Worm (Caenorhabditis elegans): Measurements from ENCODE around the gene gldi-11.
"Not testable (repeated sequence)": the region's sequence is repeated elsewhere in the genome, so short reads cannot be mapped to it uniquely, and the experiment has no call there.

gldi-11 gene

ce11 chrII:4932727-4933126 lies 12.9 kb downstream of the gldi-11 start, which contains the start of gene msp-152:
msp-152 (plus strand) TSS chrII:4933027.
- TF ChIP-seq skn-1 (tag; optimal IDR thresholded peaks at IDR 0.05); dmd-8 (GFP tag; IDR thresholded peaks at IDR 0.05); nhr-28 (tag; optimal IDR thresholded peaks at IDR 0.05): not testable (repeated sequence)

ce11 chrII:4931286-4931685 lies 14.3 kb downstream of the gldi-11 start:
- TF ChIP-seq skn-1 (tag; optimal IDR thresholded peaks at IDR 0.05) (no peak), unc-62 (GFP tag; optimal IDR thresholded peaks at IDR 0.05 in 1 of 2) (peak in 1 of 2 experiments; percentile 91), unc-62 (tag; optimal IDR thresholded peaks at IDR 0.05) (no peak)

- TF ChIP-seq egl-43 (GFP tag; IDR thresholded peaks at IDR 0.05): peak; percentile 90
- TF ChIP-seq ctbp-1 (GFP tag; IDR thresholded peaks at IDR 0.05): 0 out of 2 replicates have a peak, but pooled peaks have one; percentile 55
- TF ChIP-seq dmd-8 (GFP tag; IDR thresholded peaks at IDR 0.05): peak; percentile 82
- 0 out of 2 replicates have a peak, but pooled peaks have one; percentile 60 for TF ChIP-seq dmd-9 (GFP tag; IDR thresholded peaks at IDR 0.05)
- peak; percentile 86 for TF ChIP-seq D1046.2 (GFP tag; IDR thresholded peaks at IDR 0.05)
- peak; percentile 51; the same call in 1 of the 2 replicates for TF ChIP-seq nhr-42 (GFP tag; IDR thresholded peaks at IDR 0.05)
- TF ChIP-seq F26F4.8 (GFP tag; conservative IDR thresholded peaks at IDR 0.05): peak; percentile 87
- peak; percentile 50; the same call in 1 of the 2 replicates for TF ChIP-seq F44E2.7 (GFP tag; IDR thresholded peaks at IDR 0.05)
- peak; percentile 76; the same call in 1 of the 2 replicates for TF ChIP-seq ZK337.2 (GFP tag; IDR thresholded peaks at IDR 0.05)
- TF ChIP-seq php-3 (GFP tag; IDR thresholded peaks at IDR 0.05): 0 out of 2 replicates have a peak, but pooled peaks have one; percentile 39
- TF ChIP-seq madf-9 (GFP tag; conservative IDR thresholded peaks at IDR 0.05): peak; percentile 58; the same call in 1 of the 2 replicates
- TF ChIP-seq lim-7 (GFP tag; IDR thresholded peaks at IDR 0.05): peak; percentile 93
- peak; percentile 79 for TF ChIP-seq snpc-1.2 (GFP tag; IDR thresholded peaks at IDR 0.05)
- TF ChIP-seq Y105C5A.15 (GFP tag; IDR thresholded peaks at IDR 0.05): peak; percentile 87; the same call in 1 of the 2 replicates
- peak; percentile 75; a peak in 2 of 4 replicates for TF ChIP-seq madf-5 (GFP tag; IDR thresholded peaks at IDR 0.05)
- TF ChIP-seq hmg-1.1 (GFP tag; IDR thresholded peaks at IDR 0.05): peak; percentile 59; the same call in 1 of the 2 replicates
- peak; percentile 70 for TF ChIP-seq mxl-2 (GFP tag; conservative IDR thresholded peaks at IDR 0.05)
- TF ChIP-seq lin-38 (GFP tag; IDR thresholded peaks at IDR 0.05): peak; percentile 81
- peak; percentile 73 for TF ChIP-seq T26A8.4 (GFP tag; IDR thresholded peaks at IDR 0.05)
- peak; percentile 92 for TF ChIP-seq arid-1 (GFP tag; conservative IDR thresholded peaks at IDR 0.05)
- TF ChIP-seq zip-11 (GFP tag; IDR thresholded peaks at IDR 0.05): 0 out of 2 replicates have a peak, but pooled peaks have one; percentile 18
- TF ChIP-seq dmd-6 (GFP tag; IDR thresholded peaks at IDR 0.05): peak; percentile 12; the same call in 1 of the 2 replicates
- peak; percentile 38; the same call in 1 of the 2 replicates for TF ChIP-seq Y48G9A.11 (GFP tag; IDR thresholded peaks at IDR 0.05)
- TF ChIP-seq pha-4 (GFP tag; IDR thresholded peaks at IDR 0.05): peak; percentile 79; the same call in 1 of the 2 replicates
- not testable (repeated sequence) for TF ChIP-seq pha-4 (tag; optimal IDR thresholded peaks at IDR 0.05)
- TF ChIP-seq lin-1 (GFP tag; IDR thresholded peaks at IDR 0.05): peak; percentile 70
- peak; percentile 70; the same call in 1 of the 2 replicates for TF ChIP-seq zfp-3 (GFP tag; conservative IDR thresholded peaks at IDR 0.05)
- peak; percentile 76 for TF ChIP-seq ceh-44 (GFP tag; IDR thresholded peaks at IDR 0.05)
- peak; percentile 82 for TF ChIP-seq vab-7 (GFP tag; IDR thresholded peaks at IDR 0.05)
- TF ChIP-seq lin-29 (GFP tag; IDR thresholded peaks at IDR 0.05): 0 out of 2 replicates have a peak, but pooled peaks have one; percentile 15
- peak; percentile 50; the same call in 1 of the 2 replicates for TF ChIP-seq mdt-29 (GFP tag; IDR thresholded peaks at IDR 0.05)
- TF ChIP-seq tra-1 (GFP tag; IDR thresholded peaks at IDR 0.05): peak; percentile 88
Measured at ce11 chrII:4928367-4928766, 17.2 kb downstream of the gldi-11 start.
